Fruit fly (Drosophila melanogaster) whole organism, wandering third instar larva: ENCODE results near the gene nkt.

Source experiments
- Dfd ChIP-seq: fragments of >200 bp; optimal IDR thresholded peaks from 2 replicates; lab custom pipeline; 2017; ENCODE audit warnings: missing biosample characterization, missing genetic modification characterization
- Jra ChIP-seq: sonication (Bioruptor generic); optimal IDR thresholded peaks from 2 replicates; lab custom pipeline; 2016; ENCODE audit warnings: missing biosample characterization, missing genetic modification characterization
- lola ChIP-seq: fragments of >200 bp; optimal IDR thresholded peaks from 2 replicates; lab custom pipeline; 2017; ENCODE audit warnings: missing biosample characterization, missing genetic modification characterization
- woc ChIP-seq: sonication (Bioruptor generic); optimal IDR thresholded peaks from 2 replicates; lab custom pipeline; 2016; ENCODE audit warnings: missing biosample characterization, mild to moderate bottlenecking, missing genetic modification characterization

DNA sequence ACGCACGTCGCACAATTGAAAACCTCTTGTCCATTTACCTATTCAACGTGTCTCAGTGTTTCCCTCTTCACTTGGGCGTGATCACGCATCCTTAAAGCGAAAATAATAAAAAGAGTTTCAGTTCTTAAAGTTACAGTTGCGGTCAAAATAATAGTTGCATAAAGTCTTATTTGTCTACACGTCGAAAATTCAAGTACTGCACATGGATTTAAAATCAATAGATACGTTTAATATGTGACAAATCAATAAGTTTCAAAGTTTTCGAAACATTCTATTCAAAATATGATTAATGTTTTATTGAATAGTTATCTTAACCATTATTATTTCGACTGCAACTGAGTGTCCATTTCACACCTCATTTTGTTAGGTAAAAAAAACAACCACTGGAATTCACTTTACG is 15.1 kb downstream of the nkt start:
- TF ChIP-seq Jra (GFP tag; lab: Kevin White, UChicago) (no peak), lola (no peak), Dfd (GFP tag; lab: Kevin White, UChicago) (no peak), woc (no peak)
